Fruit fly (Drosophila melanogaster): Measurements from ENCODE around the gene CG34269.

dm6 chr3L:563951-564350, 35.8 kb downstream of the CG34269 start:
- no peak for TF ChIP-seq usp (GFP tag; optimal IDR thresholded peaks at IDR 0.05)
- TF ChIP-seq psq (optimal IDR thresholded peaks at IDR 0.05): no peak
- TF ChIP-seq EcR (GFP tag; optimal IDR thresholded peaks at IDR 0.05): no peak
- no peak for TF ChIP-seq pan (optimal IDR thresholded peaks at IDR 0.05)
- TF ChIP-seq CG8478 (optimal IDR thresholded peaks at IDR 0.05): no peak
